Fruit fly (Drosophila melanogaster) whole organism, embryonic: Measurements from ENCODE around the gene CG6656.

Experiments
- B-H2 ChIP-seq: fragments of 200-800 bp; sonication (Bioruptor generic); optimal IDR thresholded peaks from 2 replicates; lab custom pipeline; 2018; ENCODE audit warnings: missing biosample characterization, mild to moderate bottlenecking, missing genetic modification characterization
- BEAF-32 ChIP-seq: fragments of 200-800 bp; sonication (Bioruptor generic); optimal IDR thresholded peaks from 3 replicates; lab custom pipeline; 2017; ENCODE audit warnings: missing biosample characterization, missing genetic modification characterization, mild to moderate bottlenecking, moderate library complexity, missing genetic modification reagents
- BtbVII ChIP-seq: fragments of 200-800 bp; sonication (Bioruptor generic); optimal IDR thresholded peaks from 3 replicates; lab custom pipeline; 2017; ENCODE audit warnings: missing biosample characterization, mild to moderate bottlenecking, missing genetic modification characterization
- CG12299 ChIP-seq: fragments of 200-800 bp; sonication (Bioruptor generic); optimal IDR thresholded peaks from 2 replicates; lab custom pipeline; 2018; ENCODE audit warnings: missing biosample characterization, mild to moderate bottlenecking, missing genetic modification characterization
- CG12769 ChIP-seq: fragments of 200-800 bp; sonication (Bioruptor generic); optimal IDR thresholded peaks from 2 replicates; lab custom pipeline; 2019; ENCODE audit warnings: missing biosample characterization, mild to moderate bottlenecking, missing genetic modification characterization, moderate library complexity
- CG13296 ChIP-seq: fragments of 200-800 bp; sonication (Bioruptor generic); optimal IDR thresholded peaks from 3 replicates; lab custom pipeline; 2018; ENCODE audit warnings: missing biosample characterization, mild to moderate bottlenecking, missing genetic modification characterization
- CG14965 ChIP-seq: fragments of 200-800 bp; sonication (Bioruptor generic); optimal IDR thresholded peaks from 2 replicates; lab custom pipeline; 2016; ENCODE audit warnings: missing biosample characterization, missing genetic modification characterization, borderline replicate concordance
- CG18476 ChIP-seq: fragments of 200-800 bp; sonication (Bioruptor generic); optimal IDR thresholded peaks from 2 replicates; lab custom pipeline; 2016; ENCODE audit warnings: missing biosample characterization, mild to moderate bottlenecking, missing genetic modification characterization
- CG18599 ChIP-seq: fragments of 200-800 bp; sonication (Bioruptor generic); optimal IDR thresholded peaks from 3 replicates; lab custom pipeline; 2017; ENCODE audit warnings: missing biosample characterization, missing genetic modification characterization, mild to moderate bottlenecking, moderate library complexity, missing genetic modification reagents
- CG2199 ChIP-seq: fragments of 200-800 bp; sonication (Bioruptor generic); IDR thresholded peaks from 3 replicates; pipeline ENCODE4 v1.3.6; 2022; ENCODE audit warnings: missing biosample characterization, missing genetic modification characterization
- CG2678 ChIP-seq: fragments of 200-800 bp; sonication (Bioruptor generic); optimal IDR thresholded peaks from 3 replicates; lab custom pipeline; 2019; ENCODE audit warnings: missing biosample characterization, mild to moderate bottlenecking, missing genetic modification characterization, moderate library complexity
- CG3065 ChIP-seq: fragments of 200-800 bp; sonication (Bioruptor generic); optimal IDR thresholded peaks from 2 replicates; lab custom pipeline; 2016; ENCODE audit warnings: missing biosample characterization, missing genetic modification characterization
- CG4617 ChIP-seq: fragments of 200-800 bp; sonication (Bioruptor generic); optimal IDR thresholded peaks from 3 replicates; lab custom pipeline; 2016; ENCODE audit warnings: missing biosample characterization, missing genetic modification characterization, borderline replicate concordance
- CG6254 ChIP-seq: fragments of 200-800 bp; sonication (Bioruptor generic); optimal IDR thresholded peaks from 3 replicates; lab custom pipeline; 2017; ENCODE audit warnings: mild to moderate bottlenecking, missing biosample characterization, missing genetic modification reagents, missing genetic modification characterization
- CG6272 ChIP-seq: fragments of 200-800 bp; sonication (Bioruptor generic); IDR thresholded peaks from 2 replicates; pipeline ENCODE4 v1.3.6; 2022; ENCODE audit warnings: missing biosample characterization, missing genetic modification characterization
- CG7839 ChIP-seq: fragments of 200-800 bp; sonication (Bioruptor generic); optimal IDR thresholded peaks from 3 replicates; lab custom pipeline; 2018; ENCODE audit warnings: missing biosample characterization, mild to moderate bottlenecking, missing genetic modification characterization, moderate library complexity
- CTCF ChIP-seq: fragments of 200-800 bp; sonication (Bioruptor generic); optimal IDR thresholded peaks from 2 replicates; lab custom pipeline; 2017; ENCODE audit warnings: missing biosample characterization, mild to moderate bottlenecking, missing genetic modification characterization, moderate library complexity
- Dip3 ChIP-seq: fragments of 200-800 bp; sonication (Bioruptor generic); optimal IDR thresholded peaks from 3 replicates; lab custom pipeline; 2016; ENCODE audit warnings: missing biosample characterization, missing genetic modification characterization
- Dp ChIP-seq: fragments of 200-800 bp; sonication (Bioruptor generic); optimal IDR thresholded peaks from 2 replicates; lab custom pipeline; 2018; ENCODE audit warnings: missing biosample characterization, mild to moderate bottlenecking, missing genetic modification characterization, moderate library complexity
- E2f2 ChIP-seq: fragments of 200-800 bp; sonication (Bioruptor generic); IDR thresholded peaks from 2 replicates; pipeline ENCODE4 v1.3.6; 2022; ENCODE audit warnings: missing biosample characterization, missing genetic modification characterization
- HHEX ChIP-seq: fragments of 200-800 bp; sonication (Bioruptor generic); optimal IDR thresholded peaks from 3 replicates; lab custom pipeline; 2017; ENCODE audit warnings: missing biosample characterization, mild to moderate bottlenecking, missing genetic modification characterization, missing genetic modification reagents
- Hand ChIP-seq: fragments of 200-800 bp; sonication (Bioruptor generic); optimal IDR thresholded peaks from 2 replicates; lab custom pipeline; 2017; ENCODE audit warnings: mild to moderate bottlenecking, missing biosample characterization, missing genetic modification reagents, missing genetic modification characterization
- Hr51 ChIP-seq, 2 experiments: fragments of 200-800 bp; sonication (Bioruptor generic); optimal IDR thresholded peaks; 2 replicates in 1 of 2; 3 replicates in 1 of 2; lab custom pipeline; 2016 to 2018; ENCODE audit warnings: missing biosample characterization in 2 of 2, missing genetic modification characterization in 2 of 2, mild to moderate bottlenecking in 1 of 2, moderate library complexity in 1 of 2
- Hsf ChIP-seq: fragments of 200-800 bp; sonication (Bioruptor generic); optimal IDR thresholded peaks from 3 replicates; lab custom pipeline; 2016; ENCODE audit warnings: missing biosample characterization, missing genetic modification characterization
- Lim3 ChIP-seq: fragments of 200-800 bp; sonication (Bioruptor generic); IDR thresholded peaks from 2 replicates; pipeline ENCODE4 v1.3.6; 2022; ENCODE audit warnings: missing biosample characterization, missing genetic modification characterization
- Lpt ChIP-seq: fragments of >200 bp; optimal IDR thresholded peaks from 2 replicates; lab custom pipeline; 2018; ENCODE audit warnings: missing biosample characterization, missing genetic modification characterization
- MBD-R2 ChIP-seq: fragments of 200-800 bp; sonication (Bioruptor generic); IDR thresholded peaks from 2 replicates; pipeline ENCODE4 v1.3.6; 2022; ENCODE audit warnings: missing biosample characterization, missing genetic modification characterization
- Max ChIP-seq: fragments of 200-800 bp; sonication (Bioruptor generic); optimal IDR thresholded peaks from 2 replicates; lab custom pipeline; 2016; ENCODE audit warnings: missing biosample characterization, mild to moderate bottlenecking, missing genetic modification characterization
- Med ChIP-seq: fragments of 200-800 bp; sonication (Bioruptor generic); peaks from one replicate; lab custom pipeline; 2016; ENCODE audit warnings: missing biosample characterization, missing genetic modification characterization, mild to moderate bottlenecking, inconsistent platforms, moderate library complexity
- NFAT ChIP-seq: fragments of 200-800 bp; sonication (Bioruptor generic); IDR thresholded peaks from 2 replicates; pipeline ENCODE4 v1.3.6; 2022; ENCODE audit warnings: missing biosample characterization, missing genetic modification characterization
- Ptx1 ChIP-seq: fragments of 200-800 bp; sonication (Bioruptor generic); IDR thresholded peaks from 2 replicates; pipeline ENCODE4 v1.3.6; 2022; ENCODE audit warnings: missing biosample characterization, missing genetic modification characterization
- ap ChIP-seq: fragments of 200-800 bp; sonication (Bioruptor generic); IDR thresholded peaks from 2 replicates; pipeline ENCODE4 v1.3.6; 2022; ENCODE audit warnings: missing biosample characterization, missing genetic modification characterization
- bab2 ChIP-seq: fragments of 200-800 bp; sonication (Bioruptor generic); optimal IDR thresholded peaks from 2 replicates; lab custom pipeline; 2016; ENCODE audit warnings: missing biosample characterization, missing genetic modification characterization
- chinmo ChIP-seq: fragments of 200-800 bp; sonication (Bioruptor generic); IDR thresholded peaks from 4 replicates; pipeline ENCODE4 v1.3.6; 2022; ENCODE audit warnings: missing biosample characterization, missing genetic modification characterization; ENCODE audit not compliant: partially characterized antibody
- corto ChIP-seq: fragments of 200-800 bp; sonication (Bioruptor generic); optimal IDR thresholded peaks from 2 replicates; lab custom pipeline; 2016; ENCODE audit warnings: missing biosample characterization, mild to moderate bottlenecking, missing genetic modification characterization, moderate library complexity
- crc ChIP-seq: fragments of 200-800 bp; sonication (Bioruptor generic); optimal IDR thresholded peaks from 2 replicates; lab custom pipeline; 2016; ENCODE audit warnings: missing biosample characterization, missing genetic modification characterization
- disco-r ChIP-seq: fragments of 200-800 bp; sonication (Bioruptor generic); optimal IDR thresholded peaks from 2 replicates; lab custom pipeline; 2016; ENCODE audit warnings: missing biosample characterization, missing genetic modification characterization
- gfzf ChIP-seq: fragments of 200-800 bp; sonication (Bioruptor generic); optimal IDR thresholded peaks from 2 replicates; lab custom pipeline; 2016; ENCODE audit warnings: missing biosample characterization, mild to moderate bottlenecking, missing genetic modification characterization, moderate library complexity
- inv ChIP-seq: fragments of 200-800 bp; sonication (Bioruptor generic); IDR thresholded peaks from 2 replicates; pipeline ENCODE4 v1.3.6; 2022; ENCODE audit warnings: missing biosample characterization, missing genetic modification characterization; ENCODE audit not compliant: partially characterized antibody
- kni ChIP-seq: fragments of 200-800 bp; sonication (Bioruptor generic); optimal IDR thresholded peaks from 3 replicates; lab custom pipeline; 2017; ENCODE audit warnings: mild to moderate bottlenecking, missing biosample characterization, missing genetic modification reagents, missing genetic modification characterization
- knrl ChIP-seq: fragments of 200-800 bp; sonication (Bioruptor generic); IDR thresholded peaks from 3 replicates; pipeline ENCODE4 v1.3.6; 2022; ENCODE audit warnings: missing biosample characterization, missing genetic modification characterization; ENCODE audit not compliant: partially characterized antibody
- lab ChIP-seq: fragments of 200-800 bp; sonication (Bioruptor generic); optimal IDR thresholded peaks from 3 replicates; lab custom pipeline; 2017; ENCODE audit warnings: missing biosample characterization, missing genetic modification characterization, mild to moderate bottlenecking, moderate library complexity, missing genetic modification reagents
- lola ChIP-seq, 3 experiments: fragments of >200 bp in 2 of 3; fragments of 200-800 bp in 1 of 3; sonication (Bioruptor generic) in 1 of 3; optimal IDR thresholded peaks; 2 replicates each; lab custom pipeline; 2017 to 2019; ENCODE audit warnings: missing biosample characterization in 3 of 3, missing genetic modification characterization in 3 of 3, mild to moderate bottlenecking in 1 of 3, moderate library complexity in 1 of 3
- mld ChIP-seq: fragments of 200-800 bp; sonication (Bioruptor generic); IDR thresholded peaks from 3 replicates; pipeline ENCODE4 v1.3.6; 2022; ENCODE audit warnings: missing biosample characterization, missing genetic modification characterization; ENCODE audit not compliant: partially characterized antibody
- otp ChIP-seq: fragments of 200-800 bp; sonication (Bioruptor generic); IDR thresholded peaks from 3 replicates; pipeline ENCODE4, ENCODE4 v1.3.6; 2022; ENCODE audit warnings: missing biosample characterization, missing genetic modification characterization
- sima ChIP-seq: fragments of 200-800 bp; sonication (Bioruptor generic); optimal IDR thresholded peaks from 2 replicates; lab custom pipeline; 2016; ENCODE audit warnings: missing biosample characterization, missing genetic modification characterization
- stwl ChIP-seq: fragments of 200-800 bp; sonication (Bioruptor generic); optimal IDR thresholded peaks from 3 replicates; lab custom pipeline; 2018; ENCODE audit warnings: missing biosample characterization, mild to moderate bottlenecking, missing genetic modification characterization, moderate library complexity
- wor ChIP-seq: fragments of 200-800 bp; sonication (Bioruptor generic); IDR thresholded peaks from 2 replicates; pipeline ENCODE4 v1.3.6; 2022; ENCODE audit warnings: missing biosample characterization, missing genetic modification characterization

Gene CG6656

dm6 chr3R:21837069-21837977, 37.8 kb upstream of the CG6656 start (continued):
- no peak for TF ChIP-seq kni (GFP tag; lab: Kevin White, UChicago)
- TF ChIP-seq HHEX: peak; percentile 33
- TF ChIP-seq Dip3 (GFP tag; lab: Kevin White, UChicago): no peak
- TF ChIP-seq CG6272 (GFP tag; lab: Robert Waterston, UW): no peak
- TF ChIP-seq Med (GFP tag; lab: Kevin White, UChicago): peak; percentile 32
- TF ChIP-seq gfzf: no peak
- no peak for TF ChIP-seq CG12769 (tag; lab: Kevin White, UChicago)
- TF ChIP-seq Max: no peak
- TF ChIP-seq disco-r (GFP tag; lab: Kevin White, UChicago): no peak
- no peak for TF ChIP-seq wor (GFP tag; lab: Robert Waterston, UW)
- no peak for TF ChIP-seq otp
- TF ChIP-seq CG6254 (GFP tag; lab: Kevin White, UChicago): peak; percentile 19
- peak; percentile 12 for TF ChIP-seq BtbVII (GFP tag; lab: Kevin White, UChicago)
- TF ChIP-seq CG2199: no peak
- TF ChIP-seq corto (GFP tag; lab: Kevin White, UChicago): no peak
- peak; percentile 39 for TF ChIP-seq CG7839 (tag; lab: Kevin White, UChicago)
- no peak for TF ChIP-seq crc (GFP tag; lab: Kevin White, UChicago)
- no peak for TF ChIP-seq Lpt (GFP tag; lab: Kevin White, UChicago)
- TF ChIP-seq lab (GFP tag; lab: Kevin White, UChicago): peak; percentile 37
- peak; percentile 23 for TF ChIP-seq CG13296 (GFP tag; lab: Kevin White, UChicago)
- peak; percentile 36 for TF ChIP-seq CG18476 (GFP tag; lab: Kevin White, UChicago)
- TF ChIP-seq Dp: no peak
- TF ChIP-seq sima: no peak
- no peak for TF ChIP-seq bab2 (GFP tag; lab: Kevin White, UChicago)
- TF ChIP-seq mld (GFP tag; lab: Robert Waterston, UW): no peak
- TF ChIP-seq Hand (GFP tag; lab: Kevin White, UChicago): no peak
- TF ChIP-seq chinmo (GFP tag; lab: Robert Waterston, UW): peak; percentile 77; the same call in 3 of the 4 replicates
- TF ChIP-seq CG2678 (tag; lab: Kevin White, UChicago): peak; percentile 74
- TF ChIP-seq inv (GFP tag; lab: Robert Waterston, UW): no peak
- no peak for TF ChIP-seq Hr51 (GFP tag; optimal IDR thresholded peaks at IDR 0.05; lab: Kevin White, UChicago)
- no peak for TF ChIP-seq CG14965 (GFP tag; lab: Kevin White, UChicago)
- no peak for TF ChIP-seq B-H2 (GFP tag; lab: Kevin White, UChicago)
- TF ChIP-seq CTCF (GFP tag; lab: Kevin White, UChicago): no peak
- TF ChIP-seq lola (GFP tag; optimal IDR thresholded peaks at IDR 0.05; lab: Kevin White, UChicago): no peak
- TF ChIP-seq ap: no peak
- no peak for TF ChIP-seq Hsf (GFP tag; lab: Kevin White, UChicago)
- TF ChIP-seq NFAT (GFP tag; lab: Robert Waterston, UW): no peak
- no peak for TF ChIP-seq Lim3 (GFP tag; lab: Robert Waterston, UW)
- no peak for TF ChIP-seq CG12299
- no peak for TF ChIP-seq MBD-R2 (GFP tag; lab: Robert Waterston, UW)
- TF ChIP-seq Ptx1 (GFP tag; lab: Robert Waterston, UW): no peak
- TF ChIP-seq E2f2: no peak
- TF ChIP-seq stwl (tag; lab: Kevin White, UChicago): no peak
- TF ChIP-seq CG18599 (GFP tag; lab: Kevin White, UChicago): peak; percentile 57
- TF ChIP-seq CG4617 (GFP tag; lab: Kevin White, UChicago): no peak
- TF ChIP-seq CG3065: no peak
- no peak for TF ChIP-seq knrl
- TF ChIP-seq BEAF-32 (GFP tag; lab: Kevin White, UChicago): no peak
